Worm (Caenorhabditis elegans): ENCODE measurements around the gene str-211.

ce11 chrV:4979060-4979459 is 34.9 kb upstream of the str-211 start, which contains the start of gene srsx-11:
- TF ChIP-seq attf-4 (tag; optimal IDR thresholded peaks at IDR 0.05) (no peak), unc-62 (GFP tag; optimal IDR thresholded peaks at IDR 0.05 in 1 of 2) (no peak), unc-62 (tag; optimal IDR thresholded peaks at IDR 0.05) (no peak)
